Worm (Caenorhabditis elegans): Measurements from ENCODE around the gene C48B4.8.

ce11 chrIII:9600645-9601044 lies 39.6 kb upstream of the C48B4.8 start, which contains the start of gene F58A4.2:
- TF ChIP-seq T22C8.4 (GFP tag; IDR thresholded peaks at IDR 0.05) (no peak), klf-2 (GFP tag; conservative IDR thresholded peaks at IDR 0.05) (no peak), flt-1 (GFP tag; IDR thresholded peaks at IDR 0.05) (no peak), cog-1 (tag; optimal IDR thresholded peaks at IDR 0.05) (no peak), ztf-29 (GFP tag; IDR thresholded peaks at IDR 0.05) (no peak), ztf-23 (GFP tag; IDR thresholded peaks at IDR 0.05) (no peak), tab-1 (GFP tag; IDR thresholded peaks at IDR 0.05) (no peak), ref-1 (GFP tag; conservative IDR thresholded peaks at IDR 0.05) (no peak), med-1 (GFP tag; optimal IDR thresholded peaks at IDR 0.05; ENCODE audit: insufficient read depth) (no peak)

All from whole organism, midembryonic.